Worm (Caenorhabditis elegans): ENCODE measurements around the gene cec-5.
A peak's percentile ranks its signal among the peaks of the same experiment; 100 is the strongest.

The cec-5 gene

ce11 chrIV:7619261-7619660 lies 39.3 kb upstream of the cec-5 start (continued):
- TF ChIP-seq ceh-19 (GFP tag; optimal IDR thresholded peaks at IDR 0.05) (no peak), Y22D7AL.16 (tag; optimal IDR thresholded peaks at IDR 0.05) (no peak)

ce11 chrIV:7612523-7612922 lies 32.6 kb upstream of the cec-5 start:
- 0 out of 2 replicates have a peak, but pooled peaks have one; percentile 32 for TF ChIP-seq ceh-45 (GFP tag; IDR thresholded peaks at IDR 0.05)
- TF ChIP-seq unc-42 (tag; optimal IDR thresholded peaks at IDR 0.05) = peak; percentile 86
- TF ChIP-seq nfya-1 (tag; optimal IDR thresholded peaks at IDR 0.05) = no peak

DNA sequence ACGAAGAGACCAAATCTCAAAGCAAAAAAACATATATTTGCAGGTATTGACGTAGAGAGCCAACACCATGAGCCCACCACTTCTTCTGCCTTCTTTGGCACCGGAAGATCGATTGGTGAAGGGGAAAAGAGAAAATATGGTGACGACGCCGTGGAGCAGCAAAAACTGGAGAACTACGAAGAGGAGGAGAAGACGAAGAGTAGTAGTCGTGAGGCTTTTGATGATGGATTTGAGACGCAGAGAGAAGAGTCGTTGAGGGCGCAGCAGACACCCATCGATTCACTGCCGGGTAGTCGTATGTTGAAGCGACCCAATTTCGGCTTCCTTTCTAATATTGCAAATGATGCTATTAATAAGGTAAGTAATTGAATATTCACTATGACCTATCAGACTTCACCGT lies 31.5 kb upstream of the cec-5 start:
- TF ChIP-seq ceh-31 (tag; optimal IDR thresholded peaks at IDR 0.05) = peak; percentile 53
- TF ChIP-seq eyg-1 (tag; optimal IDR thresholded peaks at IDR 0.05) = no peak
- TF ChIP-seq unc-42 (tag; optimal IDR thresholded peaks at IDR 0.05) = no peak
- peak; percentile 10 for TF ChIP-seq ceh-19 (GFP tag; optimal IDR thresholded peaks at IDR 0.05)
- no peak for TF ChIP-seq sox-2 (GFP tag; IDR thresholded peaks at IDR 0.05)
- no peak for TF ChIP-seq ceh-22 (tag; optimal IDR thresholded peaks at IDR 0.05)
- TF ChIP-seq rnt-1 (tag; optimal IDR thresholded peaks at IDR 0.05) = no peak
- TF ChIP-seq ceh-48 (tag; optimal IDR thresholded peaks at IDR 0.05) = peak; percentile 54

ce11 chrIV:7608111-7608510 lies 28.2 kb upstream of the cec-5 start:
- TF ChIP-seq pat-9 (tag; optimal IDR thresholded peaks at IDR 0.05) (no peak), dmd-4 (tag; optimal IDR thresholded peaks at IDR 0.05; ENCODE audit: borderline replicate concordance) (no peak), ceh-14 (tag; optimal IDR thresholded peaks at IDR 0.05) (no peak), elt-4 (tag; optimal IDR thresholded peaks at IDR 0.05) (no peak), C08G9.2 (tag; optimal IDR thresholded peaks at IDR 0.05) (no peak), ceh-31 (tag; optimal IDR thresholded peaks at IDR 0.05) (no peak)

ce11 chrIV:7605413-7605812 lies 25.5 kb upstream of the cec-5 start:
- peak; percentile 82 for TF ChIP-seq unc-42 (tag; optimal IDR thresholded peaks at IDR 0.05)
- TF ChIP-seq hlh-13 (GFP tag; optimal IDR thresholded peaks at IDR 0.05) = no peak

- TF ChIP-seq unc-42 (tag; optimal IDR thresholded peaks at IDR 0.05) (peak; percentile 44), npax-4 (tag; optimal IDR thresholded peaks at IDR 0.05) (no peak)
These were observed 8.7 kb upstream of the cec-5 start, which contains the start of gene cla-1 for ce11 chrIV:7588631-7589030. Gene cla-1 (plus strand): TSS chrIV:7588931.

DNA sequence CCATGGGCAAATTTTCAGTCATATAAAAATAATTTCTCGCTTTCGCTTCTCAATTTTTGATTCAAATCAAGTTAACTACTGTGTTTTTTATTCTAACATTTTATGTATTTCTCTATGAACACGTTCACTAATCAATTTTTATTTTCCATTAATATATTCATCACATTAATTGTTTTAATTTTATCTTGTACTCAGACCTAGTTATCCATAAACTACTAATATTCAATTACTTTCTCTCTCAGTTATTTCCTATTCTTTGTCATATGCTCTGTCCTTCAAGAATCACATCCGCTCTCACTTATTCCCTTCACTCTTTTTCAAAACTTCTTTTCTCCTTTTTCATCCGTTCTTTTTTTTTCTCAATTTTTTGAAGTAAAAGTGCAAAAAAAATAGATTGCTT lies 7.1 kb upstream of the cec-5 start:
- TF ChIP-seq ztf-16 (tag; optimal IDR thresholded peaks at IDR 0.05) (no peak), hlh-15 (tag; optimal IDR thresholded peaks at IDR 0.05) (no peak), ceh-6 (GFP tag; optimal IDR thresholded peaks at IDR 0.05) (no peak), lim-6 (tag; optimal IDR thresholded peaks at IDR 0.05) (no peak), unc-42 (tag; optimal IDR thresholded peaks at IDR 0.05) (peak; percentile 18)

DNA sequence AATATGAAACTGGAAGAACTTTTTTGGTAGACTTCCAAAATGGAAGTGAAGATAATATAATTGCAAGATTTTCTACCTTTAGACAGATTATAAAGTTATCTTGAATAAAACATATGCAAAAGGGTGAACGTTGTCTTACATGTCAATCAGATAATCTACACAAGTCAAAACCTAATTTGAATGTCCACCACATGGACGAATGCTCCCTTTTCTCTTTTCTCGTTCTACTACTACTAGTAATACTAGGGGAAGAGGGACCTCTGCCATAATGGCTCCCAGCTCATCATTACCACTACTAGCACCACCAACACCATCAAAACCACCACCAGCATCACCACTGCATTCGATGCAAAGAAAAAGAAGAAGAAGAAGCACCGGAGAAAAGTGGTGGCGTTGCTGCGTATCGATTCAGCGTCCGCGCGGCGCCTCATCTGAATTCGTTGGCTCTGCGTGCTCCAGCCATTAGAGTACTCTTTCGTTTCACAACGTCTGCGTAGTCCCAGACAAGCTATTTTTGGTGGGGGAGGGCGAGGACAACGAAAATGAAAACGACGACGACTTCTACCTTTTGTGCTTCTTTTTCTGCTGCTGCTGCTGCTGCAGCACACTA lies 5.5 kb upstream of the cec-5 start:
- TF ChIP-seq pat-9 (tag; optimal IDR thresholded peaks at IDR 0.05) (no peak), dmd-4 (tag; optimal IDR thresholded peaks at IDR 0.05; ENCODE audit: borderline replicate concordance) (no peak), ceh-14 (tag; optimal IDR thresholded peaks at IDR 0.05) (peak; percentile 25), madf-2 (tag; optimal IDR thresholded peaks at IDR 0.05) (no peak), ceh-48 (tag; optimal IDR thresholded peaks at IDR 0.05) (peak; percentile 76), unc-42 (tag; optimal IDR thresholded peaks at IDR 0.05) (peak; percentile 88), nfya-1 (tag; optimal IDR thresholded peaks at IDR 0.05) (peak; percentile 30), ceh-31 (tag; optimal IDR thresholded peaks at IDR 0.05) (peak; percentile 54)

DNA sequence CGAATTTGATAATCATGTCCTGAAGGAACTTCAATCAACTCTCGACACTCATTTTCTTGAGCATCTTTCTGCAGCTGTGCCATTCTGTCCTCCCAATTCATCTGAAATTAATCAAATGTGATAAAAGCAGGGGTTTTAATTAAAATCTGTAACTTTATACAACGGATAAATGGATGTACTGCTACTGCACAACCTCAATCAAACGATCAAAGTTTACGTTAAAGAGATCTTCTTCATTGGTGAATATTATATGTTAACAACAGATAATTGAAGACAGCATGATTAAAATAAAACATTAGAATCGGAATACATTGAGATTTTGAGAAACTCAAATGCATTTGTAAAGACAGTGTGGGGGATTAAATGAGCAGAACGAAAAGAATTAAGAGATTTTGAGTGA lies 1.6 kb downstream of the cec-5 start, which contains the start of gene F32E10.5:
F32E10.5 (minus strand) TSS at position 101 of the 400 bp plus-strand sequence.
- TF ChIP-seq lim-6 (tag; optimal IDR thresholded peaks at IDR 0.05) (no peak), ztf-16 (tag; optimal IDR thresholded peaks at IDR 0.05) (no peak), syd-9 (tag; optimal IDR thresholded peaks at IDR 0.05) (no peak), nhr-232 (tag; optimal IDR thresholded peaks at IDR 0.05) (no peak), elt-4 (tag; optimal IDR thresholded peaks at IDR 0.05) (no peak), ceh-18 (tag; optimal IDR thresholded peaks at IDR 0.05) (no peak)
